Fruit fly (Drosophila melanogaster) whole organism, embryonic: Measurements from ENCODE around the gene CG34325.

ENCODE experiments used
- CG13296 ChIP-seq: fragments of 200-800 bp; sonication (Bioruptor generic); optimal IDR thresholded peaks from 3 replicates; lab custom pipeline; 2018; ENCODE audit warnings: missing biosample characterization, mild to moderate bottlenecking, missing genetic modification characterization
- CG15696 ChIP-seq: fragments of 200-800 bp; sonication (Bioruptor generic); optimal IDR thresholded peaks from 2 replicates; lab custom pipeline; 2019; ENCODE audit warnings: missing biosample characterization, mild to moderate bottlenecking, missing genetic modification characterization, moderate library complexity
- CG3065 ChIP-seq: fragments of 200-800 bp; sonication (Bioruptor generic); optimal IDR thresholded peaks from 2 replicates; lab custom pipeline; 2016; ENCODE audit warnings: missing biosample characterization, missing genetic modification characterization
- CG7372 ChIP-seq: fragments of 200-800 bp; sonication (Bioruptor generic); IDR thresholded peaks from 2 replicates; pipeline ENCODE4 v1.3.6; 2022; ENCODE audit warnings: missing biosample characterization, missing genetic modification characterization
- Poxn ChIP-seq: fragments of 200-800 bp; sonication (Bioruptor generic); IDR thresholded peaks from 2 replicates; pipeline ENCODE4 v1.3.6; 2022; ENCODE audit warnings: missing biosample characterization, missing genetic modification characterization
- Rx ChIP-seq: fragments of 200-800 bp; sonication (Bioruptor generic); IDR thresholded peaks from 2 replicates; pipeline ENCODE4 v1.3.6; 2022; ENCODE audit warnings: missing biosample characterization, missing genetic modification characterization
- bcd ChIP-seq: fragments of 200-800 bp; sonication (Bioruptor generic); optimal IDR thresholded peaks from 2 replicates; lab custom pipeline; 2017; ENCODE audit warnings: missing biosample characterization, mild to moderate bottlenecking, missing genetic modification characterization
- dm ChIP-seq: fragments of 200-800 bp; sonication (Bioruptor generic); optimal IDR thresholded peaks from 3 replicates; lab custom pipeline; 2016; ENCODE audit warnings: missing biosample characterization, missing genetic modification characterization
- grau ChIP-seq: fragments of 200-800 bp; optimal IDR thresholded peaks from 3 replicates; lab custom pipeline; 2019; ENCODE audit warnings: missing biosample characterization, mild to moderate bottlenecking, missing genetic modification characterization, moderate library complexity

DNA sequence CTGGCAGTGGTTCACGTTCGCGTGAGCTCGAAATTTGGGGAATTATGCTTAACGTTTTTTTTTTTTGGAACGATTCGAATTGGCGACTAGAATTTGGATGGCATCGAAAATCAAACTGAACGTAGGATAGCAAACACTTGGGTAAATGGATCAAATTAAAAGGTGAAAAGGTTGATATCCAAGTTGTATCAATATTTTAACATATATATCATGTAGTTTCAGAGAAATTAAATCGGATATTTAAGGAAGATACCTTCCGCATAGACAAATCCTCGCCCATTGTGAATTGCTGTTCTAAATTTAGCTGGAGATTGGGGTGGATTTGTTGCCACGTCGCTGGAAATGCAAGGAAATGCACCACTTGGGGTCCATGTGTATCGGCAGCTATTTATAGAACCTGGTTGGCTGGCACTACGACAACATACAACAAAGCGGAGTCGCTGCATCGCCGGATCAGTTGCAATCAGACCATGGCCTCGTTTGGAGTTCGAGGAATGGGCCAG lies 42.3 kb downstream of the CG34325 start, which contains the start of the genes CG13010 and sing:
- TF ChIP-seq bcd (GFP tag; lab: Kevin White, UChicago), result no peak
- TF ChIP-seq CG7372 (GFP tag; lab: Robert Waterston, UW), result no peak
- no peak for TF ChIP-seq Poxn (GFP tag; lab: Robert Waterston, UW)
- no peak for TF ChIP-seq grau (tag; lab: Kevin White, UChicago)
- no peak for TF ChIP-seq dm (GFP tag; lab: Kevin White, UChicago)
- TF ChIP-seq Rx (GFP tag; lab: Robert Waterston, UW), result no peak
- no peak for TF ChIP-seq CG15696
- TF ChIP-seq CG3065 (GFP tag; lab: Kevin White, UChicago), result no peak
- TF ChIP-seq CG13296 (GFP tag; lab: Kevin White, UChicago), result no peak
